Worm (Caenorhabditis elegans): ENCODE data around the gene Y105C5A.1272.

DNA sequence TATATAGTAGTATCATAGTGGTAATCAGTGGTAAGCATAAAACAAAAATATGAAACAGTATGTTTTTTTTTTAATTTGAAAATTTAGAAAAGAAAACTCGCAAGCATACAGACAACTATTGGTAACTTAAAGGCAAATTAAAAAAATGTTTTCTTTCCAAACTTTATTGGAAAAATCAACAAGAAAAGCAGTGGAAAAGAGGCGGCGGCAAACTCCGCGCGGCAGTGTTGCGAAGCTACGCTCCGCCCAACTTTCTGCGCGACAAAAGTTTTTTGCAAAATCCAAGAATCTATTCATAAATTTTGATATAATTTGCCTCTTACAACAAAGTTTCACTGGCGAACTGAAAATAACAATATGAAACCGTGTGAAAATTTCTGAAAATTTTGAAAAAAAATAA lies 37.7 kb downstream of the Y105C5A.1272 start:
- TF ChIP-seq skn-1 (tag; optimal IDR thresholded peaks at IDR 0.05): no peak
- no peak for TF ChIP-seq nhr-41 (GFP tag; IDR thresholded peaks at IDR 0.05)
- TF ChIP-seq daf-16 (GFP tag; optimal IDR thresholded peaks at IDR 0.05): no peak
- no peak for TF ChIP-seq daf-16 (tag; optimal IDR thresholded peaks at IDR 0.05)
- no peak for TF ChIP-seq lin-13 (GFP tag; optimal IDR thresholded peaks at IDR 0.05)
- TF ChIP-seq R02D3.7 (tag; optimal IDR thresholded peaks at IDR 0.05): no peak
